Fruit fly (Drosophila melanogaster) whole organism, embryonic: ENCODE data around the gene MsrA.

Source experiments
- ATbp ChIP-seq: fragments of 200-800 bp; sonication (Bioruptor generic); optimal IDR thresholded peaks from 2 replicates; lab custom pipeline; 2017; ENCODE audit warnings: missing biosample characterization, mild to moderate bottlenecking, missing genetic modification characterization, missing genetic modification reagents
- Abd-B ChIP-seq: fragments of 200-800 bp; sonication (Bioruptor generic); optimal IDR thresholded peaks from 2 replicates; lab custom pipeline; 2018; ENCODE audit warnings: missing biosample characterization, mild to moderate bottlenecking, missing genetic modification characterization, moderate library complexity
- Blimp-1 ChIP-seq: fragments of 200-800 bp; sonication (Bioruptor generic); optimal IDR thresholded peaks from 3 replicates; lab custom pipeline; 2018; ENCODE audit warnings: missing biosample characterization, missing genetic modification characterization, mild to moderate bottlenecking, moderate library complexity, missing genetic modification reagents
- CG10321 ChIP-seq: fragments of 200-800 bp; sonication (Bioruptor generic); IDR thresholded peaks from 2 replicates; pipeline ENCODE4 v1.3.6; 2022; ENCODE audit warnings: missing biosample characterization, missing genetic modification characterization
- CG12659 ChIP-seq: fragments of 200-800 bp; sonication (Bioruptor generic); optimal IDR thresholded peaks from 3 replicates; lab custom pipeline; 2017; ENCODE audit warnings: mild to moderate bottlenecking, missing biosample characterization, missing genetic modification reagents, missing genetic modification characterization
- CG14014 ChIP-seq: fragments of 200-800 bp; sonication (Bioruptor generic); IDR thresholded peaks from 2 replicates; pipeline ENCODE4 v1.3.6; 2022; ENCODE audit warnings: missing biosample characterization, missing genetic modification characterization
- CG14710 ChIP-seq: fragments of 200-800 bp; sonication (Bioruptor generic); optimal IDR thresholded peaks from 3 replicates; lab custom pipeline; 2019; ENCODE audit warnings: missing biosample characterization, mild to moderate bottlenecking, missing genetic modification characterization, moderate library complexity
- CG1529 ChIP-seq: fragments of 200-800 bp; sonication (Bioruptor generic); optimal IDR thresholded peaks from 3 replicates; lab custom pipeline; 2018; ENCODE audit warnings: missing biosample characterization, missing genetic modification characterization
- CG17829 ChIP-seq: fragments of 200-800 bp; optimal IDR thresholded peaks from 2 replicates; lab custom pipeline; 2019; ENCODE audit warnings: missing biosample characterization, mild to moderate bottlenecking, missing genetic modification characterization, moderate library complexity
- CG2678 ChIP-seq: fragments of 200-800 bp; sonication (Bioruptor generic); optimal IDR thresholded peaks from 3 replicates; lab custom pipeline; 2019; ENCODE audit warnings: missing biosample characterization, mild to moderate bottlenecking, missing genetic modification characterization, moderate library complexity
- CG32532 ChIP-seq: fragments of 200-800 bp; sonication (Bioruptor generic); IDR thresholded peaks from 2 replicates; pipeline ENCODE4 v1.3.6; 2022; ENCODE audit warnings: missing biosample characterization, missing genetic modification characterization
- CG33213 ChIP-seq: fragments of 200-800 bp; sonication (Bioruptor generic); optimal IDR thresholded peaks from 3 replicates; lab custom pipeline; 2016; ENCODE audit warnings: missing biosample characterization, missing genetic modification characterization
- CG42726 ChIP-seq: fragments of 200-800 bp; sonication (Bioruptor generic); IDR thresholded peaks from 2 replicates; pipeline ENCODE4 v1.3.6; 2022; ENCODE audit warnings: missing biosample characterization, missing genetic modification characterization; ENCODE audit not compliant: partially characterized antibody
- CG4424 ChIP-seq: fragments of 200-800 bp; sonication (Bioruptor generic); optimal IDR thresholded peaks from 3 replicates; lab custom pipeline; 2016; ENCODE audit warnings: missing biosample characterization, missing genetic modification characterization
- CG7963 ChIP-seq: fragments of 200-800 bp; sonication (Bioruptor generic); IDR thresholded peaks from 3 replicates; pipeline ENCODE4 v1.3.6; 2022; ENCODE audit warnings: missing biosample characterization, missing genetic modification characterization; ENCODE audit not compliant: partially characterized antibody
- CG8478 ChIP-seq: fragments of >200 bp; optimal IDR thresholded peaks from 2 replicates; lab custom pipeline; 2018
- CG8924 ChIP-seq: fragments of 200-800 bp; optimal IDR thresholded peaks from 3 replicates; lab custom pipeline; 2019; ENCODE audit warnings: missing biosample characterization, mild to moderate bottlenecking, missing genetic modification characterization, moderate library complexity
- CG9215 ChIP-seq: fragments of 200-800 bp; sonication (Bioruptor generic); IDR thresholded peaks from 2 replicates; pipeline ENCODE4 v1.3.6; 2022; ENCODE audit warnings: missing biosample characterization, missing genetic modification characterization
- Chrac-16 ChIP-seq: fragments of 200-800 bp; sonication (Bioruptor generic); optimal IDR thresholded peaks from 3 replicates; lab custom pipeline; 2016; ENCODE audit warnings: missing biosample characterization, missing genetic modification characterization
- CkIIα-i1 ChIP-seq: fragments of 200-800 bp; sonication (Bioruptor generic); IDR thresholded peaks from 2 replicates; pipeline ENCODE4 v1.3.6; 2022; ENCODE audit warnings: missing biosample characterization, missing genetic modification characterization
- Deaf1 ChIP-seq: fragments of 200-800 bp; optimal IDR thresholded peaks from 3 replicates; lab custom pipeline; 2019; ENCODE audit warnings: missing biosample characterization, mild to moderate bottlenecking, missing genetic modification characterization, moderate library complexity
- Eip74EF ChIP-seq, 2 experiments: fragments of 200-800 bp in 1 of 2; fragments of >200 bp in 1 of 2; sonication (Bioruptor generic) in 1 of 2; optimal IDR thresholded peaks; 2 replicates each; lab custom pipeline; 2017 to 2019; ENCODE audit warnings: missing biosample characterization in 2 of 2, missing genetic modification characterization in 2 of 2, mild to moderate bottlenecking in 1 of 2, moderate library complexity in 1 of 2
- Ets65A ChIP-seq: fragments of 200-800 bp; sonication (Bioruptor generic); peaks from one replicate; lab custom pipeline; 2016; ENCODE audit warnings: missing biosample characterization, missing genetic modification characterization
- Fer2 ChIP-seq: fragments of 200-800 bp; sonication (Bioruptor generic); optimal IDR thresholded peaks from 2 replicates; lab custom pipeline; 2018; ENCODE audit warnings: missing biosample characterization, mild to moderate bottlenecking, missing genetic modification characterization, moderate library complexity
- H2.0 ChIP-seq: fragments of 200-800 bp; sonication (Bioruptor generic); IDR thresholded peaks from 2 replicates; pipeline ENCODE4 v1.3.6; 2022; ENCODE audit warnings: missing biosample characterization, missing genetic modification characterization
- Hmr ChIP-seq: fragments of 200-800 bp; sonication (Bioruptor generic); optimal IDR thresholded peaks from 3 replicates; lab custom pipeline; 2017; ENCODE audit warnings: mild to moderate bottlenecking, missing biosample characterization, missing genetic modification reagents, missing genetic modification characterization
- Jarid2 ChIP-seq: fragments of 200-800 bp; sonication (Bioruptor generic); optimal IDR thresholded peaks from 3 replicates; lab custom pipeline; 2017; ENCODE audit warnings: mild to moderate bottlenecking, missing biosample characterization, missing genetic modification reagents, missing genetic modification characterization
- MBD-R2 ChIP-seq: fragments of 200-800 bp; sonication (Bioruptor generic); IDR thresholded peaks from 2 replicates; pipeline ENCODE4 v1.3.6; 2022; ENCODE audit warnings: missing biosample characterization, missing genetic modification characterization
- Mad ChIP-seq: fragments of 200-800 bp; sonication (Bioruptor generic); optimal IDR thresholded peaks from 2 replicates; lab custom pipeline; 2016; ENCODE audit warnings: missing biosample characterization, missing genetic modification characterization
- Meics ChIP-seq: fragments of 200-800 bp; sonication (Bioruptor generic); optimal IDR thresholded peaks from 2 replicates; lab custom pipeline; 2017; ENCODE audit warnings: missing biosample characterization, mild to moderate bottlenecking, missing genetic modification characterization
- Mrtf ChIP-seq: fragments of 200-800 bp; sonication (Bioruptor generic); IDR thresholded peaks from 3 replicates; pipeline ENCODE4 v1.3.6; 2022; ENCODE audit warnings: missing biosample characterization, missing genetic modification characterization
- Neu2 ChIP-seq: fragments of 200-800 bp; sonication (Bioruptor generic); optimal IDR thresholded peaks from 3 replicates; lab custom pipeline; 2016; ENCODE audit warnings: missing biosample characterization, missing genetic modification characterization, borderline replicate concordance
- PHDP ChIP-seq: fragments of 200-800 bp; sonication (Bioruptor generic); optimal IDR thresholded peaks from 3 replicates; lab custom pipeline; 2018; ENCODE audit warnings: missing biosample characterization, mild to moderate bottlenecking, missing genetic modification characterization, moderate library complexity
- Sox100B ChIP-seq: fragments of 200-800 bp; sonication (Bioruptor generic); optimal IDR thresholded peaks from 3 replicates; lab custom pipeline; 2018; ENCODE audit warnings: missing biosample characterization, mild to moderate bottlenecking, missing genetic modification characterization
- Xrp1 ChIP-seq: fragments of 200-800 bp; sonication (Bioruptor generic); IDR thresholded peaks from 2 replicates; pipeline ENCODE4 v1.3.6; 2022; ENCODE audit warnings: missing biosample characterization, missing genetic modification characterization
- al ChIP-seq: fragments of 200-800 bp; sonication (Bioruptor generic); IDR thresholded peaks from 2 replicates; pipeline ENCODE4 v1.3.6; 2022; ENCODE audit warnings: missing biosample characterization, missing genetic modification characterization
- bab2 ChIP-seq: fragments of 200-800 bp; sonication (Bioruptor generic); optimal IDR thresholded peaks from 2 replicates; lab custom pipeline; 2016; ENCODE audit warnings: missing biosample characterization, missing genetic modification characterization
- cad ChIP-seq: fragments of >200 bp; optimal IDR thresholded peaks from 2 replicates; lab custom pipeline; 2017; ENCODE audit warnings: missing biosample characterization, missing genetic modification characterization
- cato ChIP-seq: fragments of 200-800 bp; sonication (Bioruptor generic); optimal IDR thresholded peaks from 2 replicates; lab custom pipeline; 2016; ENCODE audit warnings: missing biosample characterization, missing genetic modification characterization, borderline replicate concordance
- chinmo ChIP-seq: fragments of 200-800 bp; sonication (Bioruptor generic); IDR thresholded peaks from 4 replicates; pipeline ENCODE4 v1.3.6; 2022; ENCODE audit warnings: missing biosample characterization, missing genetic modification characterization; ENCODE audit not compliant: partially characterized antibody
- dati ChIP-seq: fragments of 200-800 bp; sonication (Bioruptor generic); IDR thresholded peaks from 2 replicates; pipeline ENCODE4 v1.3.6; 2022; ENCODE audit warnings: missing biosample characterization, missing genetic modification characterization
- dimm ChIP-seq: fragments of 200-800 bp; sonication (Bioruptor generic); IDR thresholded peaks from 2 replicates; pipeline ENCODE4 v1.3.6; 2022; ENCODE audit warnings: missing biosample characterization, missing genetic modification characterization
- fd3F ChIP-seq: fragments of 200-800 bp; sonication (Bioruptor generic); optimal IDR thresholded peaks from 2 replicates; lab custom pipeline; 2018; ENCODE audit warnings: missing biosample characterization, mild to moderate bottlenecking, missing genetic modification characterization, moderate library complexity
- hbn ChIP-seq: fragments of 200-800 bp; sonication (Bioruptor generic); IDR thresholded peaks from 2 replicates; pipeline ENCODE4 v1.3.6; 2022; ENCODE audit warnings: missing biosample characterization, missing genetic modification characterization; ENCODE audit not compliant: partially characterized antibody
- pfk ChIP-seq: fragments of 200-800 bp; sonication (Bioruptor generic); optimal IDR thresholded peaks from 2 replicates; lab custom pipeline; 2018; ENCODE audit warnings: missing biosample characterization, mild to moderate bottlenecking, missing genetic modification characterization, moderate library complexity
- pnt ChIP-seq: fragments of 200-800 bp; sonication (Bioruptor generic); optimal IDR thresholded peaks from 3 replicates; lab custom pipeline; 2016; ENCODE audit warnings: missing biosample characterization, missing genetic modification characterization
- salm ChIP-seq: fragments of 200-800 bp; sonication (Bioruptor generic); optimal IDR thresholded peaks from 2 replicates; lab custom pipeline; 2018; ENCODE audit warnings: missing biosample characterization, mild to moderate bottlenecking, missing genetic modification characterization
- sens-2 ChIP-seq: fragments of 200-800 bp; sonication (Bioruptor generic); IDR thresholded peaks from 2 replicates; pipeline ENCODE4 v1.3.6; 2022; ENCODE audit warnings: missing biosample characterization, missing genetic modification characterization
- sob ChIP-seq: fragments of 200-800 bp; sonication (Bioruptor generic); IDR thresholded peaks from 2 replicates; pipeline ENCODE4 v1.3.6; 2022; ENCODE audit warnings: missing biosample characterization, missing genetic modification characterization
- sr ChIP-seq: fragments of 200-800 bp; sonication (Bioruptor generic); IDR thresholded peaks from 3 replicates; pipeline ENCODE4 v1.3.6; 2022; ENCODE audit warnings: missing biosample characterization, missing genetic modification characterization
- tap ChIP-seq: fragments of 200-800 bp; optimal IDR thresholded peaks from 3 replicates; lab custom pipeline; 2019; ENCODE audit warnings: missing biosample characterization, mild to moderate bottlenecking, missing genetic modification characterization, moderate library complexity
- tio ChIP-seq: fragments of 200-800 bp; sonication (Bioruptor generic); optimal IDR thresholded peaks from 2 replicates; lab custom pipeline; 2017; ENCODE audit warnings: missing biosample characterization, missing genetic modification characterization, inconsistent platforms

Gene MsrA

DNA sequence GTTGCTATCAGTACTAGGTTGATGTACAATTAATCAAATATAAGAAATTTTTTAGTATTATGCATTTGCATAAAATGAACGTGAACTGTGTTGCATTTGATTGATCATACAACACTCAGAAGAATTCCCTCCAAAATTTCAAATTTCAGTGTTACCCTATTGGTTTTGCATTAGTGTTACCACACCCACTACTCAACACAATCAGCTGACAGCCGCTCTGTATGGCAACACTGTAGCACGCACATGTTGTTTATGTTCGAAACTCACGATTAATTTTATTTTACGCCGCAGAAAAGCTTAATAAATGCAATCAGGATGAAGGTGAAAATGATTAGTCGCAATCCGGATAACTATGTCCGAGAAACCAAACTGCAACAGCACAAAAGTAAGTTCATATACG, 12.1 kb upstream of the MsrA start, which contains the start of gene CG7275 (continued):
- no peak for TF ChIP-seq dimm (GFP tag; lab: Robert Waterston, UW)
- no peak for TF ChIP-seq Xrp1 (GFP tag; lab: Robert Waterston, UW)
- TF ChIP-seq Abd-B: no peak
- TF ChIP-seq H2.0: no peak
- peak; percentile 91 for TF ChIP-seq MBD-R2
- no peak for TF ChIP-seq Blimp-1 (GFP tag; lab: Kevin White, UChicago)
- peak; percentile 30; the same call in 1 of the 2 replicates for TF ChIP-seq hbn
- TF ChIP-seq CG32532 (GFP tag; lab: Robert Waterston, UW): no peak
- TF ChIP-seq Jarid2 (GFP tag; lab: Kevin White, UChicago): no peak
- peak; percentile 100 for TF ChIP-seq CG14710 (tag; lab: Kevin White, UChicago)
- no peak for TF ChIP-seq Ets65A (GFP tag; lab: Kevin White, UChicago)
- no peak for TF ChIP-seq PHDP (tag; lab: Kevin White, UChicago)
- TF ChIP-seq pnt (GFP tag; lab: Kevin White, UChicago): no peak
- no peak for TF ChIP-seq cato (GFP tag; lab: Kevin White, UChicago)
- no peak for TF ChIP-seq sr (GFP tag; lab: Robert Waterston, UW)
- no peak for TF ChIP-seq Mrtf (GFP tag; lab: Robert Waterston, UW)
- TF ChIP-seq CG12659 (GFP tag; lab: Kevin White, UChicago): peak; percentile 48
- TF ChIP-seq cad (GFP tag; lab: Kevin White, UChicago): no peak
- no peak for TF ChIP-seq CG2678 (tag; lab: Kevin White, UChicago)
- no peak for TF ChIP-seq CG8924 (tag; lab: Kevin White, UChicago)
- TF ChIP-seq tio (GFP tag; lab: Kevin White, UChicago): no peak
- TF ChIP-seq fd3F (GFP tag; lab: Kevin White, UChicago): no peak
- TF ChIP-seq Sox100B: no peak
- no peak for TF ChIP-seq CG8478 (lab: Kevin White, UChicago)
- TF ChIP-seq sob (GFP tag; lab: Robert Waterston, UW): no peak
- TF ChIP-seq Neu2: no peak
- TF ChIP-seq CG4424: no peak
- TF ChIP-seq bab2: no peak
- no peak for TF ChIP-seq Fer2 (tag; lab: Kevin White, UChicago)
- no peak for TF ChIP-seq al (GFP tag; lab: Robert Waterston, UW)
- peak; percentile 11 for TF ChIP-seq Hmr (GFP tag; lab: Kevin White, UChicago)
- TF ChIP-seq CG1529 (GFP tag; lab: Kevin White, UChicago): no peak
- TF ChIP-seq CkIIα-i1 (GFP tag; lab: Robert Waterston, UW): no peak
- no peak for TF ChIP-seq CG9215 (GFP tag; lab: Robert Waterston, UW)
- no peak for TF ChIP-seq Eip74EF (GFP tag; optimal IDR thresholded peaks at IDR 0.05; lab: Kevin White, UChicago)
- no peak for TF ChIP-seq sens-2 (GFP tag; lab: Robert Waterston, UW)
- TF ChIP-seq CG14014 (GFP tag; lab: Robert Waterston, UW): no peak
- TF ChIP-seq Chrac-16: no peak
- TF ChIP-seq chinmo (GFP tag; lab: Robert Waterston, UW): no peak
- no peak for TF ChIP-seq Meics (GFP tag; lab: Kevin White, UChicago)
- TF ChIP-seq CG33213: peak; percentile 15
- no peak for TF ChIP-seq tap (tag; lab: Kevin White, UChicago)
- no peak for TF ChIP-seq pfk (GFP tag; lab: Kevin White, UChicago)
- TF ChIP-seq CG42726 (GFP tag; lab: Robert Waterston, UW): 0 out of 2 replicates have a peak, but pooled peaks have one; percentile 28
- no peak for TF ChIP-seq CG7963 (GFP tag; lab: Robert Waterston, UW)
- no peak for TF ChIP-seq CG10321
- TF ChIP-seq Deaf1 (tag; lab: Kevin White, UChicago): no peak
- TF ChIP-seq Mad (GFP tag; lab: Kevin White, UChicago): no peak
- TF ChIP-seq dati (GFP tag; lab: Robert Waterston, UW): no peak
- TF ChIP-seq CG17829: peak; percentile 9
- TF ChIP-seq salm (tag; lab: Kevin White, UChicago): no peak
- TF ChIP-seq ATbp (GFP tag; lab: Kevin White, UChicago): no peak
